ENCODE assay signal across 1 worm cellular context in the genomic region with DNA sequence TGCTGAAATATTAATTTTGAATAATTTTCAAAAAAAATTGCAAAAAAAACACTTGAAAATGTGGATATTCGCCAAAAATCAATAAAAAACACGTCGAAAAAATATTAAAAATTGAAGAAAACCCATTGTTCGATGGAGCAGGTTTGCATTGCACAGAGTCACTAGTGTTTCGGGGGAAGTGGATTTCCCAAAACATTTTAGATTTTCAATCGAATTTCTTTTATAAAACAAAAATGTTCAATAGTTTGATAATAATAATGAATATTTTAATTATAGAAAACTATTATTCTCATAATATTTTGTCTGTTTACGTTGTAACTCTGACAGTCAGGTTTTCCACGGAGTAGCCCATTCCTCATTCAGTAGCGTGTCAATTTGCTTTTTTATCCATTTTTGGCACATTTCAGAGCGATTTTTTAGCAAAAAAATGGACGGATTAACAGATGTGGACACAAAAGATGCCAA.
TF ChIP-seq lines count a peak whose summit lies in the region.

Gene gex-4 (minus strand): TSS at position 2 of the 465 bp plus-strand sequence.
Gene gphr-1 (plus strand): TSS at position 415 of the 465 bp plus-strand sequence.

TF ChIP-seq in whole organism, L1 larva, 84 proteins besides CTCF, POLR2A, EP300 and RAD21 (continued from another document):
- peak; percentile 70 for TF ChIP-seq pax-3 (tag; optimal IDR thresholded peaks at IDR 0.05; lab: Kevin White, UChicago)
- no peak for TF ChIP-seq unc-62 (GFP tag; optimal IDR thresholded peaks at IDR 0.05; lab: Kevin White, UChicago)
- TF ChIP-seq grh-1 (GFP tag; IDR thresholded peaks at IDR 0.05; lab: Robert Waterston, UW) = no peak
- TF ChIP-seq pqm-1 (tag; optimal IDR thresholded peaks at IDR 0.05; lab: Kevin White, UChicago) = no peak
- TF ChIP-seq ces-1 (GFP tag; optimal IDR thresholded peaks at IDR 0.05; lab: Kevin White, UChicago) = no peak
- peak; percentile 58 for TF ChIP-seq ceh-90 (tag; optimal IDR thresholded peaks at IDR 0.05; lab: Kevin White, UChicago)
- TF ChIP-seq nhr-71 (tag; optimal IDR thresholded peaks at IDR 0.05; lab: Kevin White, UChicago) = no peak
- no peak for TF ChIP-seq sox-4 (tag; optimal IDR thresholded peaks at IDR 0.05; lab: Kevin White, UChicago)
- no peak for TF ChIP-seq zip-4 (GFP tag; optimal IDR thresholded peaks at IDR 0.05; lab: Kevin White, UChicago)
- no peak for TF ChIP-seq ama-1 (optimal IDR thresholded peaks at IDR 0.05; lab: Kevin White, UChicago)
- no peak for TF ChIP-seq nhr-28 (tag; optimal IDR thresholded peaks at IDR 0.05; lab: Kevin White, UChicago)
- peak; percentile 61 for TF ChIP-seq mep-1 (tag; optimal IDR thresholded peaks at IDR 0.05; lab: Kevin White, UChicago)
- TF ChIP-seq nhr-84 (tag; optimal IDR thresholded peaks at IDR 0.05; lab: Kevin White, UChicago) = no peak
- no peak for TF ChIP-seq nhr-90 (tag; optimal IDR thresholded peaks at IDR 0.05; lab: Kevin White, UChicago; ENCODE audit: poor library complexity)
- TF ChIP-seq elt-2 (tag; optimal IDR thresholded peaks at IDR 0.05; lab: Kevin White, UChicago) = no peak
- TF ChIP-seq efl-3 (GFP tag; optimal IDR thresholded peaks at IDR 0.05; lab: Kevin White, UChicago) = no peak
- TF ChIP-seq hpl-2 (GFP tag; optimal IDR thresholded peaks at IDR 0.05; lab: Kevin White, UChicago) = no peak
- no peak for TF ChIP-seq aha-1 (tag; optimal IDR thresholded peaks at IDR 0.05; lab: Kevin White, UChicago)
- no peak for TF ChIP-seq hlh-17 (GFP tag; optimal IDR thresholded peaks at IDR 0.05; lab: Kevin White, UChicago; ENCODE audit: borderline replicate concordance)
- TF ChIP-seq ztf-4 (tag; optimal IDR thresholded peaks at IDR 0.05; lab: Kevin White, UChicago) = no peak
- peak; percentile 38 for TF ChIP-seq nhr-19 (GFP tag; conservative IDR thresholded peaks at IDR 0.05; lab: Robert Waterston, UW)
- TF ChIP-seq skn-1 (tag; optimal IDR thresholded peaks at IDR 0.05; lab: Kevin White, UChicago) = peak; percentile 38
- peak; percentile 68 for TF ChIP-seq nhr-85 (tag; lab: Kevin White, UChicago)
- TF ChIP-seq isw-1 (GFP tag; IDR thresholded peaks at IDR 0.05; lab: Robert Waterston, UW) = peak; percentile 63
- TF ChIP-seq C16A3.4 (tag; optimal IDR thresholded peaks at IDR 0.05; lab: Kevin White, UChicago) = peak; percentile 63
- peak; percentile 73 for TF ChIP-seq nhr-47 (tag; optimal IDR thresholded peaks at IDR 0.05; lab: Kevin White, UChicago)
- TF ChIP-seq C04F5.9 (tag; optimal IDR thresholded peaks at IDR 0.05; lab: Kevin White, UChicago) = peak; percentile 41
- no peak for TF ChIP-seq fos-1 (tag; optimal IDR thresholded peaks at IDR 0.05; lab: Kevin White, UChicago)
- TF ChIP-seq lin-13 (GFP tag; optimal IDR thresholded peaks at IDR 0.05; lab: Kevin White, UChicago) = peak; percentile 54
- no peak for TF ChIP-seq lin-14 (GFP tag; optimal IDR thresholded peaks at IDR 0.05; lab: Kevin White, UChicago)
- TF ChIP-seq nhr-20 (tag; optimal IDR thresholded peaks at IDR 0.05; lab: Kevin White, UChicago) = peak; percentile 41
- no peak for TF ChIP-seq sup-37 (GFP tag; optimal IDR thresholded peaks at IDR 0.05; lab: Kevin White, UChicago)
- peak in 1 of 6 experiments; percentile 36 for TF ChIP-seq elt-3 (tag; optimal IDR thresholded peaks at IDR 0.05; lab: Kevin White, UChicago)
- TF ChIP-seq jun-1 (tag; optimal IDR thresholded peaks at IDR 0.05; lab: Kevin White, UChicago) = no peak
- peak; percentile 58 to 81 for TF ChIP-seq lsy-2 (tag; optimal IDR thresholded peaks at IDR 0.05; lab: Kevin White, UChicago)
- TF ChIP-seq ztf-11 (tag; optimal IDR thresholded peaks at IDR 0.05; lab: Kevin White, UChicago) = peak in 1 of 2 experiments; percentile 49
- peak; percentile 68 for TF ChIP-seq lin-15B (tag; optimal IDR thresholded peaks at IDR 0.05; lab: Kevin White, UChicago)
- TF ChIP-seq mdl-1 (tag; optimal IDR thresholded peaks at IDR 0.05; lab: Kevin White, UChicago) = no peak
- no peak for TF ChIP-seq dsc-1 (tag; optimal IDR thresholded peaks at IDR 0.05; lab: Kevin White, UChicago)
- TF ChIP-seq blmp-1 (tag; optimal IDR thresholded peaks at IDR 0.05; lab: Kevin White, UChicago) = peak; percentile 9
- TF ChIP-seq ets-5 (GFP tag; IDR thresholded peaks at IDR 0.05; lab: Robert Waterston, UW) = no peak
- TF ChIP-seq unc-98 (GFP tag; IDR thresholded peaks at IDR 0.05; lab: Robert Waterston, UW) = peak; percentile 67
- TF ChIP-seq tbx-2 (tag; optimal IDR thresholded peaks at IDR 0.05; lab: Kevin White, UChicago) = peak; percentile 62
- TF ChIP-seq fkh-4 (tag; optimal IDR thresholded peaks at IDR 0.05; lab: Kevin White, UChicago; ENCODE audit: borderline replicate concordance) = peak; percentile 38
- peak; percentile 63 for TF ChIP-seq xbp-1 (tag; optimal IDR thresholded peaks at IDR 0.05; lab: Kevin White, UChicago)
- peak; percentile 39 for TF ChIP-seq egl-13 (tag; optimal IDR thresholded peaks at IDR 0.05; lab: Kevin White, UChicago)
- peak; percentile 48 to 60 for TF ChIP-seq efl-1 (optimal IDR thresholded peaks at IDR 0.05; lab: Kevin White, UChicago)
- peak; percentile 67 to 96 for TF ChIP-seq efl-1 (GFP tag; optimal IDR thresholded peaks at IDR 0.05 in 1 of 2; lab: Kevin White, UChicago)
- TF ChIP-seq vab-15 (tag; optimal IDR thresholded peaks at IDR 0.05; lab: Kevin White, UChicago) = no peak
- no peak for TF ChIP-seq Y116A8C.19 (tag; optimal IDR thresholded peaks at IDR 0.05; lab: Kevin White, UChicago; ENCODE audit: borderline replicate concordance)
- peak; percentile 57 for TF ChIP-seq swsn-7 (tag; optimal IDR thresholded peaks at IDR 0.05; lab: Kevin White, UChicago)
- TF ChIP-seq tlp-1 (tag; optimal IDR thresholded peaks at IDR 0.05; lab: Kevin White, UChicago) = no peak
- peak; percentile 25 for TF ChIP-seq F16B12.6 (tag; optimal IDR thresholded peaks at IDR 0.05; lab: Kevin White, UChicago)
- TF ChIP-seq nhr-76 (tag; optimal IDR thresholded peaks at IDR 0.05; lab: Kevin White, UChicago) = no peak
- TF ChIP-seq dpl-1 (GFP tag; optimal IDR thresholded peaks at IDR 0.05; lab: Kevin White, UChicago) = peak; percentile 46 to 70 (median 49)
- TF ChIP-seq C34B4.2 (tag; optimal IDR thresholded peaks at IDR 0.05; lab: Kevin White, UChicago) = no peak
- no peak for TF ChIP-seq nhr-12 (tag; optimal IDR thresholded peaks at IDR 0.05; lab: Kevin White, UChicago)
- TF ChIP-seq unc-30 (tag; optimal IDR thresholded peaks at IDR 0.05; lab: Kevin White, UChicago) = no peak
- no peak for TF ChIP-seq ceh-63 (GFP tag; optimal IDR thresholded peaks at IDR 0.05; lab: Kevin White, UChicago)
